Worm (Caenorhabditis elegans) whole organism, L2 larva: Measurements from ENCODE around the gene H02F09.3.

Source experiments
- aly-2 ChIP-seq: fragments of 150-350 bp; optimal IDR thresholded peaks from 2 replicates; lab custom pipeline; 2014; ENCODE audit warnings: missing biosample characterization, missing genetic modification characterization
- ama-1 ChIP-seq: fragments of 150-350 bp; optimal IDR thresholded peaks from 2 replicates; lab custom pipeline; 2018; ENCODE audit warnings: inconsistent platforms
- lin-13 ChIP-seq: fragments of 150-350 bp; optimal IDR thresholded peaks from 2 replicates; lab custom pipeline; 2014; ENCODE audit warnings: missing biosample characterization, missing genetic modification reagents, missing genetic modification characterization
- lsy-2 ChIP-seq, 2 experiments: fragments of 150-350 bp in 1 of 2; sonication (generic microtip) in 1 of 2; optimal IDR thresholded peaks; 2 replicates each; lab custom pipeline; 2014 to 2017; ENCODE audit warnings: missing biosample characterization in 2 of 2, missing genetic modification characterization in 2 of 2
- mdl-1 ChIP-seq, 2 experiments: fragments of 150-350 bp in 1 of 2; sonication (generic microtip) in 1 of 2; optimal IDR thresholded peaks; 2 replicates each; lab custom pipeline; 2017; ENCODE audit warnings: missing biosample characterization in 2 of 2, missing genetic modification characterization in 2 of 2
- unc-39 ChIP-seq: fragments of 150-350 bp; optimal IDR thresholded peaks from 2 replicates; lab custom pipeline; 2014; ENCODE audit warnings: missing biosample characterization, missing genetic modification characterization

ce11 chrX:1556917-1557316 is 11.6 kb upstream of the H02F09.3 start:
- TF ChIP-seq ama-1 (no peak), aly-2 (tag; lab: Kevin White, UChicago) (no peak), unc-39 (tag; lab: Kevin White, UChicago) (no peak), lin-13 (no peak), lsy-2 (tag; optimal IDR thresholded peaks at IDR 0.05; lab: Kevin White, UChicago) (no peak), mdl-1 (tag; optimal IDR thresholded peaks at IDR 0.05; lab: Kevin White, UChicago) (no peak)
